Worm (Caenorhabditis elegans): ENCODE data around the gene M142.8.

DNA sequence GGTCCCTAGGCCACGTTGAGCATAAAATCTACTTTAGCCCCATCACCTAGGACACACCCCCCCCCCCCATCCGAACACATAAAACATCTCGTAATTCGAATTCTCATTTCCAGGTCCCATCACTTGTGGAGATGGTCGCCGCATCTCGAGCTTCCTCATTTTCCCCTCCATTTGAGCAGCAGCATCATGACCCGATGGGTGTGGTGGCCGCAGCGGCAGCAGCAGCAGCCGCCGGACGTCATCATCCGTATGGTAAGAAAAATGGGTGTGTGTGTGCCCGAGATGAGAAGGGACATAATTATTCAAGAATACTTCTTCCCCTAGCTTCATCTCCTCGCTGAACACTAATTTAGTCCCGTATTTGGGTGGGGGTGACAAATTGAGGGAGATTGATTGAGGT, 12.0 kb upstream of the M142.8 start:
- no peak for TF ChIP-seq lin-32 (GFP tag; optimal IDR thresholded peaks at IDR 0.05)
- no peak for TF ChIP-seq ztf-11 (tag; optimal IDR thresholded peaks at IDR 0.05)
- TF ChIP-seq nhr-237 (tag; optimal IDR thresholded peaks at IDR 0.05) = no peak
- no peak for TF ChIP-seq nhr-76 (tag; optimal IDR thresholded peaks at IDR 0.05)
- TF ChIP-seq nhr-28 (tag; optimal IDR thresholded peaks at IDR 0.05) = no peak

Data from whole organism, mixed stage, embryonic.